Fruit fly (Drosophila melanogaster) whole organism, pupa: ENCODE data around the gene tau.

ENCODE experiments used
- CG10348 ChIP-seq: fragments of 200-800 bp; sonication (Bioruptor generic); IDR thresholded peaks from 2 replicates; pipeline ENCODE4 v1.3.6; 2022; ENCODE audit warnings: missing biosample characterization, missing genetic modification characterization
- CG12605 ChIP-seq: fragments of 200-800 bp; sonication (Bioruptor generic); IDR thresholded peaks from 2 replicates; pipeline ENCODE4 v1.3.6; 2022; ENCODE audit warnings: missing biosample characterization, missing genetic modification characterization
- CG13204 ChIP-seq: fragments of 200-800 bp; sonication (Bioruptor generic); optimal IDR thresholded peaks from 2 replicates; lab custom pipeline; 2018; ENCODE audit warnings: missing biosample characterization, mild to moderate bottlenecking, missing genetic modification characterization, moderate library complexity
- CG14655 ChIP-seq: fragments of 200-800 bp; sonication (Bioruptor generic); optimal IDR thresholded peaks from 3 replicates; lab custom pipeline; 2017; ENCODE audit warnings: mild to moderate bottlenecking, missing biosample characterization, missing genetic modification reagents, missing genetic modification characterization
- CG15710 ChIP-seq: fragments of 200-800 bp; sonication (Bioruptor generic); optimal IDR thresholded peaks from 2 replicates; lab custom pipeline; 2018; ENCODE audit warnings: missing biosample characterization, mild to moderate bottlenecking, missing genetic modification characterization, moderate library complexity
- CG17806 ChIP-seq: fragments of 200-800 bp; sonication (Bioruptor generic); optimal IDR thresholded peaks from 2 replicates; lab custom pipeline; 2018; ENCODE audit warnings: missing biosample characterization, mild to moderate bottlenecking, missing genetic modification characterization, moderate library complexity
- CG32121 ChIP-seq: fragments of 200-800 bp; sonication (Bioruptor generic); IDR thresholded peaks from 2 replicates; pipeline ENCODE4 v1.3.6; 2022; ENCODE audit warnings: missing biosample characterization, missing genetic modification characterization
- CG34367 ChIP-seq: fragments of 200-800 bp; sonication (Bioruptor generic); optimal IDR thresholded peaks from 2 replicates; lab custom pipeline; 2018; ENCODE audit warnings: missing biosample characterization, mild to moderate bottlenecking, missing genetic modification characterization
- CG4496 ChIP-seq: fragments of 200-800 bp; sonication (Bioruptor generic); IDR thresholded peaks from 3 replicates; pipeline ENCODE4 v1.3.6; 2022; ENCODE audit warnings: missing biosample characterization, missing genetic modification characterization
- CG8159 ChIP-seq: fragments of 200-800 bp; sonication (Bioruptor generic); optimal IDR thresholded peaks from 3 replicates; lab custom pipeline; 2018; ENCODE audit warnings: missing biosample characterization, mild to moderate bottlenecking, missing genetic modification characterization, moderate library complexity
- CG8301 ChIP-seq: fragments of 200-800 bp; sonication (Bioruptor generic); optimal IDR thresholded peaks from 2 replicates; lab custom pipeline; 2018; ENCODE audit warnings: missing biosample characterization, mild to moderate bottlenecking, missing genetic modification characterization
- CG9948 ChIP-seq: fragments of 200-800 bp; sonication (Bioruptor generic); optimal IDR thresholded peaks from 2 replicates; lab custom pipeline; 2018; ENCODE audit warnings: missing biosample characterization, mild to moderate bottlenecking, missing genetic modification characterization, moderate library complexity
- D1 ChIP-seq: fragments of 200-800 bp; sonication (Bioruptor generic); optimal IDR thresholded peaks from 2 replicates; lab custom pipeline; 2018; ENCODE audit warnings: missing biosample characterization, mild to moderate bottlenecking, missing genetic modification characterization, moderate library complexity
- EcR ChIP-seq: fragments of 200-800 bp; sonication (Bioruptor generic); optimal IDR thresholded peaks from 3 replicates; lab custom pipeline; 2019; ENCODE audit warnings: missing biosample characterization, missing genetic modification characterization, mild to moderate bottlenecking, moderate library complexity, missing genetic modification reagents
- Ets98B ChIP-seq: fragments of 200-800 bp; sonication (Bioruptor generic); IDR thresholded peaks from 2 replicates; pipeline ENCODE4 v1.3.6; 2022; ENCODE audit warnings: missing biosample characterization, missing genetic modification characterization
- Pif1A ChIP-seq: fragments of 200-800 bp; sonication (Bioruptor generic); optimal IDR thresholded peaks from 3 replicates; lab custom pipeline; 2016; ENCODE audit warnings: missing biosample characterization, missing genetic modification characterization
- Pif1B ChIP-seq: fragments of 200-800 bp; sonication (Bioruptor generic); optimal IDR thresholded peaks from 3 replicates; lab custom pipeline; 2016; ENCODE audit warnings: missing biosample characterization, missing genetic modification characterization
- Snoo ChIP-seq: fragments of 200-800 bp; sonication (Bioruptor generic); optimal IDR thresholded peaks from 3 replicates; lab custom pipeline; 2017; ENCODE audit warnings: missing biosample characterization, mild to moderate bottlenecking, missing genetic modification characterization, inconsistent platforms
- fd96Ca ChIP-seq: fragments of 200-800 bp; sonication (Bioruptor generic); IDR thresholded peaks from 3 replicates; pipeline ENCODE4 v1.3.6; 2022; ENCODE audit warnings: missing biosample characterization, missing genetic modification characterization
- gl ChIP-seq: fragments of 200-800 bp; sonication (Bioruptor generic); optimal IDR thresholded peaks from 2 replicates; lab custom pipeline; 2018; ENCODE audit warnings: missing biosample characterization, mild to moderate bottlenecking, missing genetic modification characterization

The tau gene

DNA sequence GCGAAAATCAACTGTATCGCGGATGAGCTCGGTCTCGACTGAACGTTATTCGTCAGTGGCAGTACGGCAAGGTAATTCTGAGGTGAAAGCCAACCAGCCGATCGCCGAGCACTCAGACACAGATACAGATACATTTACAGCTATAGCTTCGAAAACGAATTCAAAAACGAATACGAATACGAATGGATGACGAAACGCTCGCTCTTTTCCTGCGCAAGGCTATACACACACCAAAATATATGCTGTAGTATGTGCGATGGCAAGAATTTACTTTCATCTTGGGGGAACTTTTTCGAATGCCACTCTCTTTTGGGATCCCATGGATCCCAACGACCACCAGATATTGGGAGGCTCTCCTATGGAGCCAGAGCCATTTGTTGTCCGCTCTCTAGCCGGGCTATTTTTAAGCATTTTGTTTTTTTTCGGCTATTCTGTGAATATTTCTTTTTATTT lies 3.4 kb upstream of the tau start, which contains the start of gene Mlc1:
Gene Mlc1, minus strand, starts transcription at position 51 of the 453 bp plus-strand sequence.
- no peak for TF ChIP-seq Pif1B (GFP tag; lab: Kevin White, UChicago)
- no peak for TF ChIP-seq EcR (GFP tag; lab: Kevin White, UChicago)
- no peak for TF ChIP-seq CG17806 (tag; lab: Kevin White, UChicago)
- TF ChIP-seq D1 (tag; lab: Kevin White, UChicago) = no peak
- no peak for TF ChIP-seq gl
- TF ChIP-seq, all 21 proteins: peak for 0

DNA sequence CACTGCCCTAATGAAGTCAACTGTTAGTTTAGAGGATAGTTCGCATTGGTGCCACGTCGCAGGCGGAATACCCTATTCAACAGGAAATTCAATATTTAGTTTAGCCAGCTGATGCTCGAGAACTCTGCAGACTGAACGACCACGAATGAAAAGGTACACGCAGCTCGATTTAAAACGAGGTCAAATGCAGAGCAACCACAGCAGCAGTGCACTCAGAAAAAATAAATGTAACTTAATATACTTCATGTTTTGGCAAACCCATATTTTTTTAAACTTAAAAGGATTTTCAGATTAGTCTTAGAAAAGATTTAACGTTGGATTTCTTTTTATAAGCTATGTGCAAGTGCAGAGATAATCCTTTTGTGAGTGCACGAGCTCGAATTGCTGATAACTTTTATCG lies 1.7 kb downstream of the tau start:
- peak; percentile 60 for TF ChIP-seq CG4496 (GFP tag; lab: Robert Waterston, UW)
- TF ChIP-seq CG9948 (tag; lab: Kevin White, UChicago) = peak; percentile 36
- TF ChIP-seq CG8301 (tag; lab: Kevin White, UChicago) = peak; percentile 47
- no peak for TF ChIP-seq CG15710 (tag; lab: Kevin White, UChicago)
- peak; percentile 59 for TF ChIP-seq CG32121 (GFP tag; lab: Robert Waterston, UW)
- peak; percentile 5 for TF ChIP-seq CG34367
- peak; percentile 46; the same call in 1 of the 3 replicates for TF ChIP-seq fd96Ca
- TF ChIP-seq CG14655 (GFP tag; lab: Kevin White, UChicago) = peak; percentile 53
- no peak for TF ChIP-seq Pif1B (GFP tag; lab: Kevin White, UChicago)
- no peak for TF ChIP-seq Snoo
- TF ChIP-seq CG8159 (tag; lab: Kevin White, UChicago) = peak; percentile 29

DNA sequence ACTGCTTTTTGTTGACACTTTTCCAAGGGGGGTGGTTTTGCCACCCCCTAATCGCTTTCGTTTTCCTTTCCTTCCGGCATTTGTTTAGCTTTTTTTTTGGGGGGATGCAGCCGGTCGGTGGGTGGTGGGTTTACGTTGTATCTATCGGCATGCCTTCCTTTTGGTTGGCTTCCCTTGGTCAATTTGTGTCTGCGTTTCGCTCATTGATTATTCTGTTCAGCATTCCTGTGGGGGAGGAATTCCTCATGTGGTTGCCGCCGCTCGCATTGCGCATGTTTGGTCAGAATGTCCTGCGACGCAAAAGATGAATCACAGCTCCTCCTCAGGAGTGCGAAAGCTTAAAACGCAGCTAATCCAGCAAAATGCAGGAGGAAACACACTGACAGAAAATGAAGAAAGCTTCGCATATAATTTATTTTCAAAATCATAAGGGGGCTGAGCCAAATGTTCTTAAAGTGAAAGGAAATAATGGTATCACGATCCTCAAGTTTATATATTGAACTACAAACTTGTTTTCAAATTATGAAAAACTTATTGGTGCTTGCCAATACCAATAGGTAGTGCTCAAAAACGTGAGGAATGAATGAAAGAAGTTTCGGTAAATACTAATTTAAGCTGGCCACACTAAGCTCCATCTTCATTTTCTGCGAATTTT lies 4.5 kb downstream of the tau start, which contains the start of gene RpS10a:
Gene RpS10a, plus strand, starts transcription at position 605 of the 655 bp plus-strand sequence.
- TF ChIP-seq Ets98B (GFP tag; lab: Robert Waterston, UW) (no peak), CG8301 (tag; lab: Kevin White, UChicago) (no peak), D1 (tag; lab: Kevin White, UChicago) (no peak), gl (no peak), CG32121 (GFP tag; lab: Robert Waterston, UW) (no peak), CG15710 (tag; lab: Kevin White, UChicago) (no peak), CG14655 (GFP tag; lab: Kevin White, UChicago) (no peak), fd96Ca (no peak), Pif1A (GFP tag; lab: Kevin White, UChicago) (no peak), Snoo (no peak), CG12605 (GFP tag; lab: Robert Waterston, UW) (no peak), CG17806 (tag; lab: Kevin White, UChicago) (no peak), CG8159 (tag; lab: Kevin White, UChicago) (no peak), CG4496 (GFP tag; lab: Robert Waterston, UW) (no peak)

DNA sequence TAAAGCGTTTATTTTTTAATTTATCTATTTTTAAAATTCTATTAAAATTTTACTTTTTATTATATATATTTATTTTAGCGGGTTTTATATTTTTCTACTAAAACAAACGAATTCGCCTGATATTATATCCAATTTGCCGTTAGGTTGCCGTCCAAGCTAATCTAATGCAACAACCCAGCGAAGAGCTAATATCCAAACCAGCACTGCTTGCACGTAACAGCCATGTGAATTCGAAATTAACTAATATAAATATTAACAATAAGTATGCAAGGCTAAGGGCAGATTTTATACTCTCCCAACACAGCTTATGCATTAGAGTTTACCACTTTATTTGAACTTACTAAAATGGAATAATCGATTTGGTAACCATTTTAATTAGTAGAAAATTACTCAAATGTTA lies 5.1 kb downstream of the tau start:
- TF ChIP-seq Ets98B (GFP tag; lab: Robert Waterston, UW) = no peak
- no peak for TF ChIP-seq CG32121 (GFP tag; lab: Robert Waterston, UW)
- no peak for TF ChIP-seq Pif1B (GFP tag; lab: Kevin White, UChicago)

DNA sequence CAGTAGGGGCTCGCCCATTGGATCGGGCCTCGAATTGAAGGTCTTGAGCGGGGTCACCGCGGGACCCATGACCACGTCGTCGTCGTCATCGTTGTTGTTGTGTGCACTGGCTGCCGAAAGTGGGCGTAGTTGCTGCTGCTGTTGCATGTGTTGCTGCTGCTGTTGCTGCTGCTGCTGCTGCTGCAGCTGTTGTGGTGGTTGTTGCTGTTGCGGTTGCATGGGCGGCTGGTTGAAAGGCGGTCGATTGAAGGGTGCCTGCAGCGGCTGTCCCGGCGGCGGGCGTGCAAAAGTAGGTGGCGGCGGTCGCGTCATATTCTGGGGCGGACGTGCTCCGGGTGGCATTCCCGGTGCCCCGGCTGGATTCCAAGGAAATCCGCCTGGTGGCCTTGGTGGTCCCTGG lies 9.0 kb downstream of the tau start:
- TF ChIP-seq EcR (GFP tag; lab: Kevin White, UChicago) = no peak
- no peak for TF ChIP-seq CG12605 (GFP tag; lab: Robert Waterston, UW)
- no peak for TF ChIP-seq CG10348
- no peak for TF ChIP-seq CG15710 (tag; lab: Kevin White, UChicago)
- TF ChIP-seq CG13204 = no peak
- TF ChIP-seq gl = no peak

dm6 chr3R:27643080-27643479 lies 13.7 kb downstream of the tau start:
- TF ChIP-seq Pif1A (GFP tag; lab: Kevin White, UChicago) = no peak
- TF ChIP-seq CG17806 (tag; lab: Kevin White, UChicago) = no peak
- no peak for TF ChIP-seq Ets98B (GFP tag; lab: Robert Waterston, UW)
- TF ChIP-seq CG9948 (tag; lab: Kevin White, UChicago) = no peak
- TF ChIP-seq CG13204 = no peak
- no peak for TF ChIP-seq CG8301 (tag; lab: Kevin White, UChicago)
- TF ChIP-seq CG15710 (tag; lab: Kevin White, UChicago) = no peak
- TF ChIP-seq CG14655 (GFP tag; lab: Kevin White, UChicago) = no peak
- no peak for TF ChIP-seq D1 (tag; lab: Kevin White, UChicago)
- TF ChIP-seq EcR (GFP tag; lab: Kevin White, UChicago) = no peak
- no peak for TF ChIP-seq CG12605 (GFP tag; lab: Robert Waterston, UW)
- TF ChIP-seq CG34367 = no peak
- no peak for TF ChIP-seq CG4496 (GFP tag; lab: Robert Waterston, UW)
- no peak for TF ChIP-seq fd96Ca
- TF ChIP-seq Pif1B (GFP tag; lab: Kevin White, UChicago) = no peak
- TF ChIP-seq Snoo = no peak
- no peak for TF ChIP-seq CG8159 (tag; lab: Kevin White, UChicago)
- TF ChIP-seq gl = no peak
- TF ChIP-seq CG32121 (GFP tag; lab: Robert Waterston, UW) = no peak
